Fruit fly (Drosophila melanogaster): Measurements from ENCODE around the gene CG32212.

The CG32212 gene

dm6 chr3L:19444092-19444491, 43.3 kb upstream of the CG32212 start (continued):
- peak; percentile 16 for TF ChIP-seq NfI (GFP tag; optimal IDR thresholded peaks at IDR 0.05)
- peak; percentile 14; the same call in 1 of the 2 replicates for TF ChIP-seq CG14667 (GFP tag; IDR thresholded peaks at IDR 0.05)
- TF ChIP-seq pros (GFP tag; optimal IDR thresholded peaks at IDR 0.05), result no peak
- no peak for TF ChIP-seq Adf1 (GFP tag; IDR thresholded peaks at IDR 0.05)
- no peak for TF ChIP-seq CG5180 (GFP tag; optimal IDR thresholded peaks at IDR 0.05)
- no peak for TF ChIP-seq cwo (GFP tag; optimal IDR thresholded peaks at IDR 0.05)
- TF ChIP-seq trem (tag; optimal IDR thresholded peaks at IDR 0.05), result no peak
- no peak for TF ChIP-seq fd102C (GFP tag; optimal IDR thresholded peaks at IDR 0.05)
- no peak for TF ChIP-seq her (GFP tag; optimal IDR thresholded peaks at IDR 0.05)
- peak; percentile 51 for TF ChIP-seq gem (tag; optimal IDR thresholded peaks at IDR 0.05)
- no peak for TF ChIP-seq scrt (GFP tag; optimal IDR thresholded peaks at IDR 0.05)
- no peak for TF ChIP-seq CG4328 (GFP tag; optimal IDR thresholded peaks at IDR 0.05)
- TF ChIP-seq CG9797 (GFP tag; optimal IDR thresholded peaks at IDR 0.05), result no peak
- TF ChIP-seq CG2120 (GFP tag; optimal IDR thresholded peaks at IDR 0.05), result peak; percentile 45
- TF ChIP-seq E2f2 (GFP tag; IDR thresholded peaks at IDR 0.05), result no peak
- peak; percentile 22 for TF ChIP-seq phol (tag; optimal IDR thresholded peaks at IDR 0.05)
- TF ChIP-seq dmrt11E (tag; optimal IDR thresholded peaks at IDR 0.05), result peak; percentile 6
- TF ChIP-seq Taf1 (GFP tag; IDR thresholded peaks at IDR 0.05), result no peak
- TF ChIP-seq CG12942 (GFP tag; optimal IDR thresholded peaks at IDR 0.05), result no peak
- TF ChIP-seq mam (GFP tag; optimal IDR thresholded peaks at IDR 0.05), result peak; percentile 1
- no peak for TF ChIP-seq zf30C (GFP tag; optimal IDR thresholded peaks at IDR 0.05)
- TF ChIP-seq tx (GFP tag; optimal IDR thresholded peaks at IDR 0.05), result no peak
- no peak for TF ChIP-seq wek (GFP tag; optimal IDR thresholded peaks at IDR 0.05)
- TF ChIP-seq Xrp1 (GFP tag; IDR thresholded peaks at IDR 0.05), result 0 out of 2 replicates have a peak, but pooled peaks have one; percentile 33
- TF ChIP-seq Atf3 (GFP tag; optimal IDR thresholded peaks at IDR 0.05), result no peak
- TF ChIP-seq fd96Cb (tag; optimal IDR thresholded peaks at IDR 0.05), result peak; percentile 18
- no peak for TF ChIP-seq CG4617 (GFP tag; optimal IDR thresholded peaks at IDR 0.05; ENCODE audit: borderline replicate concordance)
- TF ChIP-seq Xbp1 (GFP tag; optimal IDR thresholded peaks at IDR 0.05), result peak; percentile 29
- no peak for TF ChIP-seq trh (GFP tag; optimal IDR thresholded peaks at IDR 0.05)
- no peak for TF ChIP-seq CG3995 (GFP tag; optimal IDR thresholded peaks at IDR 0.05)
- TF ChIP-seq CG11560 (tag; IDR thresholded peaks at IDR 0.05), result 0 out of 3 replicates have a peak, but pooled peaks have one; percentile 17
- no peak for TF ChIP-seq CG3163 (GFP tag; optimal IDR thresholded peaks at IDR 0.05)
- TF ChIP-seq prd (optimal IDR thresholded peaks at IDR 0.05), result no peak
- peak; percentile 70; the same call in 2 of the 3 replicates for TF ChIP-seq prd (GFP tag; IDR thresholded peaks at IDR 0.05)
- TF ChIP-seq luna (GFP tag; optimal IDR thresholded peaks at IDR 0.05), result no peak
- no peak; the same call in 1 of the 2 replicates for TF ChIP-seq CG10959 (GFP tag; IDR thresholded peaks at IDR 0.05)
- no peak for TF ChIP-seq Ssrp (tag; optimal IDR thresholded peaks at IDR 0.05)
- no peak for TF ChIP-seq CG3726 (GFP tag; IDR thresholded peaks at IDR 0.05)
- no peak for TF ChIP-seq da (GFP tag; optimal IDR thresholded peaks at IDR 0.05)
- no peak for TF ChIP-seq klu (GFP tag; IDR thresholded peaks at IDR 0.05)
- no peak for TF ChIP-seq zfh2 (GFP tag; optimal IDR thresholded peaks at IDR 0.05)
- no peak for TF ChIP-seq CG17612 (GFP tag; IDR thresholded peaks at IDR 0.05)
- TF ChIP-seq CG13894 (tag; optimal IDR thresholded peaks at IDR 0.05), result no peak
- TF ChIP-seq CG12299 (tag; optimal IDR thresholded peaks at IDR 0.05), result no peak
- no peak for TF ChIP-seq btn (GFP tag; optimal IDR thresholded peaks at IDR 0.05)
- peak; percentile 36 for TF ChIP-seq lilli (GFP tag; optimal IDR thresholded peaks at IDR 0.05)
- no peak for TF ChIP-seq CG31224 (GFP tag; IDR thresholded peaks at IDR 0.05)
- TF ChIP-seq Rfx (GFP tag; IDR thresholded peaks at IDR 0.05), result 0 out of 2 replicates have a peak, but pooled peaks have one; percentile 32
- no peak for TF ChIP-seq sim (GFP tag; IDR thresholded peaks at IDR 0.05)
- peak; percentile 13 for TF ChIP-seq bab2 (GFP tag; optimal IDR thresholded peaks at IDR 0.05)
- no peak for TF ChIP-seq bsh (GFP tag; optimal IDR thresholded peaks at IDR 0.05)
- TF ChIP-seq MTF-1 (GFP tag; optimal IDR thresholded peaks at IDR 0.05; ENCODE audit: borderline replicate concordance), result no peak
